Worm (Caenorhabditis elegans) whole organism, late embryonic: ENCODE measurements around the gene nhr-267.

Experiments
- C08G9.2 ChIP-seq: sonication (generic microtip); optimal IDR thresholded peaks from 2 replicates; lab custom pipeline; 2016; ENCODE audit warnings: mild to moderate bottlenecking, missing genetic modification characterization, moderate library complexity, missing compliant biosample characterization
- K09A11.1 ChIP-seq: sonication (generic microtip); optimal IDR thresholded peaks from 2 replicates; lab custom pipeline; 2017; ENCODE audit warnings: antibody characterized with exemption, mild to moderate bottlenecking, missing genetic modification characterization, missing compliant biosample characterization; ENCODE audit not compliant: insufficient read depth
- ceh-19 ChIP-seq: fragments of 200-800 bp; sonication (Bioruptor generic); optimal IDR thresholded peaks from 2 replicates; lab custom pipeline; 2018; ENCODE audit warnings: mild to moderate bottlenecking, missing genetic modification characterization, missing compliant biosample characterization
- ceh-9 ChIP-seq: sonication (generic microtip); optimal IDR thresholded peaks from 2 replicates; lab custom pipeline; 2016; ENCODE audit warnings: mild to moderate bottlenecking, missing genetic modification characterization, inconsistent platforms, missing compliant biosample characterization
- elt-2 ChIP-seq: sonication (generic microtip); optimal IDR thresholded peaks from 2 replicates; lab custom pipeline; 2016; ENCODE audit warnings: missing genetic modification reagents, missing genetic modification characterization, missing compliant biosample characterization
- nfya-1 ChIP-seq: sonication (generic microtip); optimal IDR thresholded peaks from 2 replicates; lab custom pipeline; 2017; ENCODE audit warnings: missing genetic modification characterization, mild to moderate bottlenecking, missing compliant biosample characterization, antibody characterized with exemption, moderate library complexity
- pha-2 ChIP-seq: sonication (generic microtip); optimal IDR thresholded peaks from 2 replicates; lab custom pipeline; 2017; ENCODE audit warnings: mild to moderate bottlenecking, missing genetic modification characterization, missing compliant biosample characterization
- pqm-1 ChIP-seq: sonication (generic microtip); optimal IDR thresholded peaks from 2 replicates; lab custom pipeline; 2016; ENCODE audit warnings: missing genetic modification characterization, missing compliant biosample characterization

- TF ChIP-seq C08G9.2 (tag; lab: Kevin White, UChicago): no peak
- no peak for TF ChIP-seq pqm-1 (tag; lab: Kevin White, UChicago)
- no peak for TF ChIP-seq elt-2 (tag; lab: Kevin White, UChicago)
- no peak for TF ChIP-seq ceh-9 (tag; lab: Kevin White, UChicago)
- no peak for TF ChIP-seq K09A11.1 (tag; lab: Kevin White, UChicago)
- no peak for TF ChIP-seq nfya-1
- no peak for TF ChIP-seq pha-2 (tag; lab: Kevin White, UChicago)
- TF ChIP-seq ceh-19: no peak
Measured at ce11 chrIV:9323989-9324506, 37.8 kb upstream of the nhr-267 start, which contains the start of the genes nspg-11 and F49C12.15.
